Fruit fly (Drosophila melanogaster) Kc167 (cell line): ENCODE measurements around the gene CG14839.

Source experiments
- Sin3A ChIP-seq: fragments of >200 bp; optimal IDR thresholded peaks from 2 replicates; lab custom pipeline; 2018; ENCODE audit warnings: missing external identifiers
- insv ChIP-seq: fragments of >200 bp; optimal IDR thresholded peaks from 3 replicates; lab custom pipeline; 2018; ENCODE audit warnings: missing external identifiers
- psq ChIP-seq: fragments of >200 bp; optimal IDR thresholded peaks from 2 replicates; lab custom pipeline; 2017; ENCODE audit warnings: missing external identifiers
- ttk ChIP-seq: sonication (Bioruptor generic); optimal IDR thresholded peaks from 2 replicates; lab custom pipeline; 2017; ENCODE audit warnings: missing external identifiers

DNA sequence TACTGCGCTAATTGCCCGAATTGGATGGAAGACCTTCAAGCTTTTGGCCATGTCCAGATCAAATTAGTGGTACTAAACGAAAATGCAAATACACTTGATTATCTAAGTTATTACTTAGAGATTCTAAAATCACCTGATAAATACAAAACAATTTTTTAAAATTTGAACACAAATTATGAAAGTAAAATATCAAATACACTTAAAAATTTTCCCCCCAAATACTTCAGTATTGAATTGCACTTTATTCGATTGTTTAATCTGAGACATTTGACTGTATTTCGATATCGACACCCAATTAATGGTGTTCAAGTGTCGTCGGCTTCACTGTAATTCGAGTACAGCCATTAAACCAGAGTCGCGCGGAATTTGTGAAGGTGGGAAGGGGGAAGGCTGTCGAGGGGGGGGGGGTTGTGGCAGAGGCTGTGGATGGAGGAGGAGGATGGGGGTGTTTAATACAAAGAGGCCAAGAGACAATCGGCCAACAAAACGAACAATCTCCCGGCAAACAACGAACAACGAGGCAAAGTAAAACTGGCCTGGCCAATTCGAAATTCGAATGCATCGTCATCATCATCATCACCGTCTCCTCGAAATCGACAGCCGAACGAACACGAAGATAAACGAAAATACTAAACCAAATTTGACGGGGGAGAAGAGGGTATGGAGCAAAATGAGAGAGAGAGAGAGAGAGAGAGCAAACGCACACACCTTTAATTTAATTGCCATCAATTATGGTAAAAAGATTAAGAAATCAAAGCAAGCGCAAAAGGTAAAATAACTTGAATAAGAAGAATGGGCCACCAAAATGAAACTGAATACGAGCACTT, 20.2 kb downstream of the CG14839 start:
- no peak for TF ChIP-seq ttk (lab: Kevin White, UChicago)
- no peak for TF ChIP-seq insv (lab: Kevin White, UChicago)
- no peak for TF ChIP-seq Sin3A (lab: Kevin White, UChicago)
- TF ChIP-seq psq (lab: Kevin White, UChicago): no peak
